Worm (Caenorhabditis elegans): ENCODE data around the gene ire-1.

DNA sequence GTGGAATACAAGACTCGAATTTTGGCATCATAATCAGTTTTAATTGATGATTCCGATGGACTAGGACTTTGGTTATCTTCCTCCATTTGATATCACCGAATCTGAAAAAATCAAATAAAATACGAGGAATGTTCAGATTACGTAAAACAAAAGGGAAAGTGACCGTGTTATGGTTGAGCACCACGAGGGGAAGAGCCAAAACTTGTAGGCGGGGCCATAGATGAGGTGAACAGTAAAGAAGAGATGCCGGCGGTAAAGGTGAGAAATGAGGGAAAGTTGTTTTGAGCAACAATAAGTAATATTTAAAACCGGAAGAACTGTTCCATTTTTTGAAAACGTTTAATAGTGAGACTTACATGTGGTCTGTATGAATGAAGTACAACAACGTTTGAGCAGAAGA is 25.2 kb upstream of the ire-1 start, which contains the start of gene F10B5.3:
- TF ChIP-seq dao-5 (tag; optimal IDR thresholded peaks at IDR 0.05) (no peak), W03F9.2 (tag; optimal IDR thresholded peaks at IDR 0.05) (no peak), him-1 (tag; optimal IDR thresholded peaks at IDR 0.05) (no peak)

All from whole organism, L4/young adult.